Fruit fly (Drosophila melanogaster): ENCODE data around the gene CG7655.

- TF ChIP-seq kay (GFP tag; ENCODE audit: borderline replicate concordance) (no peak), CG5204 (GFP tag; optimal IDR thresholded peaks at IDR 0.05) (no peak), ovo (GFP tag; optimal IDR thresholded peaks at IDR 0.05) (no peak), CG1620 (GFP tag; optimal IDR thresholded peaks at IDR 0.05) (no peak), Hr96 (GFP tag; optimal IDR thresholded peaks at IDR 0.05) (no peak), Crg-1 (GFP tag; optimal IDR thresholded peaks at IDR 0.05) (no peak), toe (GFP tag; optimal IDR thresholded peaks at IDR 0.05) (no peak), cic (GFP tag; optimal IDR thresholded peaks at IDR 0.05) (no peak), CG7101 (tag; optimal IDR thresholded peaks at IDR 0.05) (no peak), bab1 (GFP tag; optimal IDR thresholded peaks at IDR 0.05) (no peak), tj (GFP tag; optimal IDR thresholded peaks at IDR 0.05) (no peak), Mnt (GFP tag; optimal IDR thresholded peaks at IDR 0.05) (no peak)
These were observed 742 bp upstream of the CG7655 start for dm6 chr3R:17681611-17682243.

Measured in whole organism, adult.